Fruit fly (Drosophila melanogaster) whole organism, embryonic: ENCODE data around the gene Tailor.

ENCODE experiments used
- Atf6 ChIP-seq: fragments of 200-800 bp; sonication (Bioruptor generic); IDR thresholded peaks from 2 replicates; pipeline ENCODE4 v1.3.6; 2022; ENCODE audit warnings: missing biosample characterization, missing genetic modification characterization
- Awh ChIP-seq: fragments of 200-800 bp; sonication (Bioruptor generic); IDR thresholded peaks from 2 replicates; pipeline ENCODE4, ENCODE4 v1.3.6; 2022; ENCODE audit warnings: missing biosample characterization, missing genetic modification characterization
- Bteb2 ChIP-seq: fragments of 200-800 bp; sonication (Bioruptor generic); optimal IDR thresholded peaks from 2 replicates; lab custom pipeline; 2016; ENCODE audit warnings: missing biosample characterization, missing genetic modification characterization
- C15 ChIP-seq: fragments of 200-800 bp; sonication (Bioruptor generic); IDR thresholded peaks from 3 replicates; pipeline ENCODE4 v1.3.6; 2022; ENCODE audit warnings: missing biosample characterization, missing genetic modification characterization
- CG10543 ChIP-seq: fragments of 200-800 bp; sonication (Bioruptor generic); optimal IDR thresholded peaks from 3 replicates; lab custom pipeline; 2017; ENCODE audit warnings: missing biosample characterization, mild to moderate bottlenecking, missing genetic modification characterization, moderate library complexity
- CG11398 ChIP-seq: fragments of 200-800 bp; sonication (Bioruptor generic); optimal IDR thresholded peaks from 2 replicates; lab custom pipeline; 2016; ENCODE audit warnings: missing biosample characterization, missing genetic modification characterization
- CG11560 ChIP-seq: fragments of 200-800 bp; sonication (Bioruptor generic); IDR thresholded peaks from 3 replicates; pipeline ENCODE4 v1.3.6; 2022; ENCODE audit warnings: missing biosample characterization, missing genetic modification characterization
- CG12104 ChIP-seq: fragments of 200-800 bp; sonication (Bioruptor generic); optimal IDR thresholded peaks from 3 replicates; lab custom pipeline; 2016; ENCODE audit warnings: missing biosample characterization, missing genetic modification characterization
- CG13287 ChIP-seq: fragments of 200-800 bp; sonication (Bioruptor generic); IDR thresholded peaks from 2 replicates; pipeline ENCODE4 v1.3.6; 2022; ENCODE audit warnings: missing biosample characterization, missing genetic modification characterization; ENCODE audit not compliant: partially characterized antibody
- CG16813 ChIP-seq: fragments of 200-800 bp; sonication (Bioruptor generic); IDR thresholded peaks from 3 replicates; pipeline ENCODE4 v1.3.6; 2022; ENCODE audit warnings: missing biosample characterization, missing genetic modification characterization; ENCODE audit not compliant: partially characterized antibody
- CG17912 ChIP-seq: fragments of 200-800 bp; sonication (Bioruptor generic); optimal IDR thresholded peaks from 2 replicates; lab custom pipeline; 2018; ENCODE audit warnings: missing biosample characterization, mild to moderate bottlenecking, missing genetic modification characterization
- CG31365 ChIP-seq: fragments of 200-800 bp; sonication (Bioruptor generic); optimal IDR thresholded peaks from 2 replicates; lab custom pipeline; 2018; ENCODE audit warnings: missing biosample characterization, mild to moderate bottlenecking, missing genetic modification characterization
- CG32772 ChIP-seq: fragments of 200-800 bp; sonication (Bioruptor generic); IDR thresholded peaks from 2 replicates; pipeline ENCODE4 v1.3.6; 2022; ENCODE audit warnings: missing biosample characterization, missing genetic modification characterization
- CG33213 ChIP-seq: fragments of 200-800 bp; sonication (Bioruptor generic); optimal IDR thresholded peaks from 3 replicates; lab custom pipeline; 2016; ENCODE audit warnings: missing biosample characterization, missing genetic modification characterization
- CG4404 ChIP-seq: fragments of 200-800 bp; sonication (Bioruptor generic); IDR thresholded peaks from 2 replicates; pipeline ENCODE4 v1.3.6; 2022; ENCODE audit warnings: missing biosample characterization, missing genetic modification characterization
- CG6791 ChIP-seq: fragments of 200-800 bp; sonication (Bioruptor generic); IDR thresholded peaks from 3 replicates; pipeline ENCODE4 v1.3.6; 2022; ENCODE audit warnings: missing biosample characterization, missing genetic modification characterization; ENCODE audit not compliant: partially characterized antibody
- CG9437 ChIP-seq: fragments of 200-800 bp; sonication (Bioruptor generic); optimal IDR thresholded peaks from 2 replicates; lab custom pipeline; 2018; ENCODE audit warnings: missing biosample characterization, mild to moderate bottlenecking, missing genetic modification characterization
- CG9932 ChIP-seq: fragments of 200-800 bp; sonication (Bioruptor generic); IDR thresholded peaks from 2 replicates; pipeline ENCODE4 v1.3.6; 2022; ENCODE audit warnings: missing biosample characterization, missing genetic modification characterization
- Chrac-16 ChIP-seq: fragments of 200-800 bp; sonication (Bioruptor generic); optimal IDR thresholded peaks from 3 replicates; lab custom pipeline; 2016; ENCODE audit warnings: missing biosample characterization, missing genetic modification characterization
- CoRest ChIP-seq: fragments of 200-800 bp; sonication (Bioruptor generic); optimal IDR thresholded peaks from 3 replicates; lab custom pipeline; 2018; ENCODE audit warnings: missing biosample characterization, mild to moderate bottlenecking, missing genetic modification characterization, moderate library complexity
- CrebB ChIP-seq: fragments of 200-800 bp; sonication (Bioruptor generic); optimal IDR thresholded peaks from 3 replicates; lab custom pipeline; 2018; ENCODE audit warnings: missing biosample characterization, mild to moderate bottlenecking, missing genetic modification characterization
- Dp ChIP-seq: fragments of 200-800 bp; sonication (Bioruptor generic); optimal IDR thresholded peaks from 2 replicates; lab custom pipeline; 2018; ENCODE audit warnings: missing biosample characterization, mild to moderate bottlenecking, missing genetic modification characterization, moderate library complexity
- ERR ChIP-seq: fragments of 200-800 bp; sonication (Bioruptor generic); optimal IDR thresholded peaks from 2 replicates; lab custom pipeline; 2016; ENCODE audit warnings: missing biosample characterization, missing genetic modification characterization
- Ets65A ChIP-seq: fragments of 200-800 bp; sonication (Bioruptor generic); peaks from one replicate; lab custom pipeline; 2016; ENCODE audit warnings: missing biosample characterization, missing genetic modification characterization
- Fer1 ChIP-seq: fragments of 200-800 bp; sonication (Bioruptor generic); optimal IDR thresholded peaks from 2 replicates; lab custom pipeline; 2017; ENCODE audit warnings: missing biosample characterization, mild to moderate bottlenecking, missing genetic modification characterization
- H2.0 ChIP-seq: fragments of 200-800 bp; sonication (Bioruptor generic); IDR thresholded peaks from 2 replicates; pipeline ENCODE4 v1.3.6; 2022; ENCODE audit warnings: missing biosample characterization, missing genetic modification characterization
- Med ChIP-seq: fragments of 200-800 bp; sonication (Bioruptor generic); peaks from one replicate; lab custom pipeline; 2016; ENCODE audit warnings: missing biosample characterization, missing genetic modification characterization, mild to moderate bottlenecking, inconsistent platforms, moderate library complexity
- NK7.1 ChIP-seq: fragments of 200-800 bp; sonication (Bioruptor generic); optimal IDR thresholded peaks from 3 replicates; lab custom pipeline; 2016; ENCODE audit warnings: missing biosample characterization, missing genetic modification characterization
- Rfx ChIP-seq: fragments of 200-800 bp; sonication (Bioruptor generic); IDR thresholded peaks from 2 replicates; pipeline ENCODE4 v1.3.6; 2022; ENCODE audit warnings: missing biosample characterization, missing genetic modification characterization
- Xbp1 ChIP-seq: fragments of 200-800 bp; sonication (Bioruptor generic); optimal IDR thresholded peaks from 3 replicates; lab custom pipeline; 2016; ENCODE audit warnings: missing biosample characterization, mild to moderate bottlenecking, missing genetic modification characterization
- YL-1 ChIP-seq: fragments of 200-800 bp; sonication (Bioruptor generic); optimal IDR thresholded peaks from 3 replicates; lab custom pipeline; 2017; ENCODE audit warnings: missing biosample characterization, mild to moderate bottlenecking, missing genetic modification characterization
- chm ChIP-seq: fragments of 200-800 bp; sonication (Bioruptor generic); IDR thresholded peaks from 2 replicates; pipeline ENCODE4 v1.3.6; 2022; ENCODE audit warnings: missing biosample characterization, missing genetic modification characterization
- ci ChIP-seq: fragments of 200-800 bp; sonication (Bioruptor generic); IDR thresholded peaks from 3 replicates; pipeline ENCODE4 v1.3.6; 2022; ENCODE audit warnings: missing biosample characterization, missing genetic modification characterization
- crc ChIP-seq: fragments of 200-800 bp; sonication (Bioruptor generic); optimal IDR thresholded peaks from 2 replicates; lab custom pipeline; 2016; ENCODE audit warnings: missing biosample characterization, missing genetic modification characterization
- esg ChIP-seq: fragments of 200-800 bp; sonication (Bioruptor generic); conservative IDR thresholded peaks from 2 replicates; pipeline ENCODE4 v1.3.6; 2022; ENCODE audit warnings: missing biosample characterization, missing genetic modification characterization
- fru ChIP-seq: fragments of >200 bp; optimal IDR thresholded peaks from 2 replicates; lab custom pipeline; 2017
- ftz-f1 ChIP-seq: fragments of 200-800 bp; sonication (Bioruptor generic); optimal IDR thresholded peaks from 2 replicates; lab custom pipeline; 2016; ENCODE audit warnings: missing biosample characterization, missing genetic modification characterization
- grau ChIP-seq: fragments of 200-800 bp; optimal IDR thresholded peaks from 3 replicates; lab custom pipeline; 2019; ENCODE audit warnings: missing biosample characterization, mild to moderate bottlenecking, missing genetic modification characterization, moderate library complexity
- ham ChIP-seq: fragments of 200-800 bp; sonication (Bioruptor generic); IDR thresholded peaks from 2 replicates; pipeline ENCODE4 v1.3.6; 2022; ENCODE audit warnings: missing biosample characterization, missing genetic modification characterization
- hkb ChIP-seq, 2 experiments: fragments of 200-800 bp in 1 of 2; fragments of >200 bp in 1 of 2; sonication (Bioruptor generic) in 1 of 2; IDR thresholded peaks in 1 of 2; optimal IDR thresholded peaks in 1 of 2; 2 replicates each; pipeline versions ENCODE4 v1.3.6 to Lab custom; 2017 to 2022; ENCODE audit warnings: missing biosample characterization in 1 of 2, missing genetic modification characterization in 1 of 2
- ken ChIP-seq: fragments of 200-800 bp; sonication (Bioruptor generic); IDR thresholded peaks from 3 replicates; pipeline ENCODE4 v1.3.6; 2022; ENCODE audit warnings: missing biosample characterization, missing genetic modification characterization
- mirr ChIP-seq: fragments of 200-800 bp; sonication (Bioruptor generic); optimal IDR thresholded peaks from 3 replicates; lab custom pipeline; 2018; ENCODE audit warnings: missing biosample characterization, mild to moderate bottlenecking, missing genetic modification characterization
- salm ChIP-seq: fragments of 200-800 bp; sonication (Bioruptor generic); optimal IDR thresholded peaks from 2 replicates; lab custom pipeline; 2018; ENCODE audit warnings: missing biosample characterization, mild to moderate bottlenecking, missing genetic modification characterization
- scrt ChIP-seq: fragments of 200-800 bp; sonication (Bioruptor generic); optimal IDR thresholded peaks from 2 replicates; lab custom pipeline; 2018; ENCODE audit warnings: missing biosample characterization, mild to moderate bottlenecking, missing genetic modification characterization, moderate library complexity
- sens ChIP-seq: fragments of 200-800 bp; sonication (Bioruptor generic); peaks from one replicate; lab custom pipeline; 2016; ENCODE audit warnings: missing biosample characterization, missing genetic modification characterization
- sens-2 ChIP-seq: fragments of 200-800 bp; sonication (Bioruptor generic); IDR thresholded peaks from 2 replicates; pipeline ENCODE4 v1.3.6; 2022; ENCODE audit warnings: missing biosample characterization, missing genetic modification characterization
- slbo ChIP-seq: fragments of 200-800 bp; sonication (Bioruptor generic); IDR thresholded peaks from 2 replicates; pipeline ENCODE4 v1.3.6; 2022; ENCODE audit warnings: missing biosample characterization, missing genetic modification characterization
- tap ChIP-seq: fragments of 200-800 bp; optimal IDR thresholded peaks from 3 replicates; lab custom pipeline; 2019; ENCODE audit warnings: missing biosample characterization, mild to moderate bottlenecking, missing genetic modification characterization, moderate library complexity
- tgo ChIP-seq: fragments of 200-800 bp; sonication (Bioruptor generic); IDR thresholded peaks from 3 replicates; pipeline ENCODE4 v1.3.6; 2022; ENCODE audit warnings: missing biosample characterization, missing genetic modification characterization
- tx ChIP-seq: fragments of 200-800 bp; sonication (Bioruptor generic); optimal IDR thresholded peaks from 2 replicates; lab custom pipeline; 2016; ENCODE audit warnings: missing biosample characterization, missing genetic modification characterization
- usp ChIP-seq: fragments of >200 bp; optimal IDR thresholded peaks from 2 replicates; lab custom pipeline; 2017; ENCODE audit warnings: missing biosample characterization, missing genetic modification characterization
- wdn ChIP-seq: fragments of 200-800 bp; sonication (Bioruptor generic); IDR thresholded peaks from 2 replicates; pipeline ENCODE4 v1.3.6; 2022; ENCODE audit warnings: missing biosample characterization, missing genetic modification characterization
- zfh2 ChIP-seq: fragments of 200-800 bp; sonication (Bioruptor generic); optimal IDR thresholded peaks from 2 replicates; lab custom pipeline; 2016; ENCODE audit warnings: missing biosample characterization, missing genetic modification characterization

Tailor gene

dm6 chr3R:7087904-7088303 lies 2.0 kb upstream of the Tailor start:
- TF ChIP-seq sens (GFP tag; lab: Kevin White, UChicago), result peak; percentile 8
- TF ChIP-seq ftz-f1 (GFP tag; lab: Kevin White, UChicago), result no peak
- no peak for TF ChIP-seq CG32772
- TF ChIP-seq CG4404 (GFP tag; lab: Robert Waterston, UW), result no peak
- TF ChIP-seq sens-2, result no peak
- TF ChIP-seq CG33213 (GFP tag; lab: Kevin White, UChicago), result no peak
- TF ChIP-seq Dp (GFP tag; lab: Kevin White, UChicago), result no peak
- peak; percentile 85 for TF ChIP-seq Ets65A
- no peak for TF ChIP-seq slbo (GFP tag; lab: Robert Waterston, UW)
- no peak for TF ChIP-seq ken
- no peak for TF ChIP-seq Atf6 (GFP tag; lab: Robert Waterston, UW)
- no peak for TF ChIP-seq CG11398 (GFP tag; lab: Kevin White, UChicago)
- TF ChIP-seq CG31365 (tag; lab: Kevin White, UChicago), result no peak
- TF ChIP-seq CG10543 (GFP tag; lab: Kevin White, UChicago), result no peak
- no peak for TF ChIP-seq crc (GFP tag; lab: Kevin White, UChicago)
- TF ChIP-seq Chrac-16 (GFP tag; lab: Kevin White, UChicago), result no peak
- no peak for TF ChIP-seq ham (GFP tag; lab: Robert Waterston, UW)
- TF ChIP-seq grau (tag; lab: Kevin White, UChicago), result no peak
- TF ChIP-seq CG9437, result no peak
- TF ChIP-seq salm (tag; lab: Kevin White, UChicago), result no peak
- TF ChIP-seq YL-1 (GFP tag; lab: Kevin White, UChicago), result no peak
- 0 out of 2 replicates have a peak, but pooled peaks have one; percentile 10 for TF ChIP-seq CG9932
- no peak for TF ChIP-seq tx (GFP tag; lab: Kevin White, UChicago)
- no peak for TF ChIP-seq tgo
- TF ChIP-seq Rfx (GFP tag; lab: Robert Waterston, UW), result no peak
- TF ChIP-seq fru (lab: Kevin White, UChicago), result no peak
- TF ChIP-seq usp (GFP tag; lab: Kevin White, UChicago), result no peak
- no peak for TF ChIP-seq wdn (GFP tag; lab: Robert Waterston, UW)
- no peak for TF ChIP-seq CoRest
- TF ChIP-seq hkb (optimal IDR thresholded peaks at IDR 0.05; lab: Kevin White, UChicago), result no peak
- no peak for TF ChIP-seq hkb (GFP tag; IDR thresholded peaks at IDR 0.05; lab: Robert Waterston, UW)
- TF ChIP-seq CG16813 (GFP tag; lab: Robert Waterston, UW), result no peak
- TF ChIP-seq esg (GFP tag; lab: Robert Waterston, UW), result no peak
- 0 out of 3 replicates have a peak, but pooled peaks have one; percentile 13 for TF ChIP-seq CG6791 (GFP tag; lab: Robert Waterston, UW)
- TF ChIP-seq CG11560 (tag; lab: Robert Waterston, UW), result no peak
- no peak for TF ChIP-seq zfh2 (GFP tag; lab: Kevin White, UChicago)
- TF ChIP-seq ERR (GFP tag; lab: Kevin White, UChicago), result no peak
- no peak for TF ChIP-seq C15 (GFP tag; lab: Robert Waterston, UW)
- TF ChIP-seq H2.0 (GFP tag; lab: Robert Waterston, UW), result 0 out of 2 replicates have a peak, but pooled peaks have one; percentile 4

dm6 chr3R:7087201-7087505 lies 1.3 kb upstream of the Tailor start:
- TF ChIP-seq salm (tag; lab: Kevin White, UChicago) (no peak), sens (GFP tag; lab: Kevin White, UChicago) (no peak), Awh (GFP tag; lab: Robert Waterston, UW) (no peak), tap (tag; lab: Kevin White, UChicago) (no peak), scrt (GFP tag; lab: Kevin White, UChicago) (no peak), Xbp1 (GFP tag; lab: Kevin White, UChicago) (no peak), CG17912 (GFP tag; lab: Kevin White, UChicago) (peak; percentile 33), Med (GFP tag; lab: Kevin White, UChicago) (peak; percentile 59), Fer1 (no peak), CG12104 (GFP tag; lab: Kevin White, UChicago) (no peak), ci (0 out of 3 replicates have a peak, but pooled peaks have one; percentile 26), Ets65A (peak; percentile 57), Bteb2 (no peak), CG11398 (GFP tag; lab: Kevin White, UChicago) (no peak), CG4404 (GFP tag; lab: Robert Waterston, UW) (no peak), CG13287 (no peak), NK7.1 (GFP tag; lab: Kevin White, UChicago) (no peak), CrebB (tag; lab: Kevin White, UChicago) (no peak), chm (GFP tag; lab: Robert Waterston, UW) (peak; percentile 53; the same call in 1 of the 2 replicates), CG31365 (tag; lab: Kevin White, UChicago) (no peak), mirr (GFP tag; lab: Kevin White, UChicago) (no peak)
